Worm (Caenorhabditis elegans): Measurements from ENCODE around the gene ZK84.4.
"Not testable (repeated sequence)": the region's sequence is repeated elsewhere in the genome, so short reads cannot be mapped to it uniquely, and the experiment has no call there.

Gene ZK84.4

DNA sequence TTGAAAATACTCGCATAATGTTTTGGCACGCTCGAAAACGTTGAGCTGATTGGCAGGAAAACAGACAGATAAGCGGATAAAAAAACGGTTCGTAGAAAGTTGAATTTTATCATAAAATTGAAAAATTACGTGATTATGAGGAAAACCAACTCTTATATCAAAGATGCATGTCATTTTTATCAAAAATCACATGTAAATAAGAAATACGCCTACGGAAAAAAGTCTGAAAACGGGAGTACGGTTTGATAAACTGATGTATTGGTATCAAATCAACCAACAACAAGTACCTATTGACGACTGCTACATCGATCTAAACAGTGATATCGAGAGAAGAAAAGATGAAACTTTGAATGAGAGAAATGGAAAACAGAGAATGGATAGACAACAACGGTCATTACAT, 16.9 kb upstream of the ZK84.4 start:
- TF ChIP-seq nhr-77 (tag; optimal IDR thresholded peaks at IDR 0.05) (no peak), sma-9 (GFP tag; optimal IDR thresholded peaks at IDR 0.05) (no peak), sma-9 (tag; optimal IDR thresholded peaks at IDR 0.05) (no peak), crh-2 (tag; optimal IDR thresholded peaks at IDR 0.05) (peak; percentile 16), F13H6.1 (tag; optimal IDR thresholded peaks at IDR 0.05) (peak; percentile 3), nhr-129 (tag; optimal IDR thresholded peaks at IDR 0.05) (peak; percentile 7), nhr-25 (tag; optimal IDR thresholded peaks at IDR 0.05) (no peak), lin-13 (GFP tag; optimal IDR thresholded peaks at IDR 0.05) (no peak), peb-1 (tag; optimal IDR thresholded peaks at IDR 0.05) (no peak), fos-1 (tag; optimal IDR thresholded peaks at IDR 0.05) (peak; percentile 37), nhr-10 (tag; optimal IDR thresholded peaks at IDR 0.05) (no peak), skn-1 (tag; optimal IDR thresholded peaks at IDR 0.05) (no peak), ztf-11 (tag; optimal IDR thresholded peaks at IDR 0.05) (no peak), nhr-12 (tag; optimal IDR thresholded peaks at IDR 0.05) (no peak), nhr-23 (tag; optimal IDR thresholded peaks at IDR 0.05) (no peak)

DNA sequence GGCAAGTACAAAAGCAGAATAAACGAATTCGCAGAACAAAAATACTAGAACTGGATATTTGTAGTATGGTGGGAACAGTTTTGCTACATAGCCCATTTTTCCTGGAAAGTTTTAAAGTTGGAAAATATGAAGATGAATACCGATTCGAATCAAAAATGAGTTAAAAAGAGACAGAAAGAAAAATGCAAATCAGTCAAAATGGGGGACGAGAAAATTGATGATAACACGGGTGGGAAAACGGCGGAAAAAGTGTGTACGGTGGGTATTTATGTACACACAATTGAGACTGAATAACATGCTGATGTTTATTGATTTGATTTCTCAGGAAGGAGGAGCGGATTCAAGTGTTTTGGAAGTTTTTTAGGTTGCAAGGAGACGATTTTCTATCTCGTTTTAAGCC, 16.1 kb upstream of the ZK84.4 start, which contains the start of gene R12C12.9:
Gene R12C12.9 (minus strand): TSS at position 101 of the 400 bp plus-strand sequence.
- TF ChIP-seq ZK546.5 (tag; optimal IDR thresholded peaks at IDR 0.05), result no peak
- no peak for TF ChIP-seq nhr-12 (tag; optimal IDR thresholded peaks at IDR 0.05)
- no peak for TF ChIP-seq dmd-4 (tag; optimal IDR thresholded peaks at IDR 0.05)
- TF ChIP-seq ceh-82 (tag; optimal IDR thresholded peaks at IDR 0.05), result no peak
- TF ChIP-seq F13H6.1 (tag; optimal IDR thresholded peaks at IDR 0.05), result no peak
- no peak for TF ChIP-seq sma-9 (GFP tag; optimal IDR thresholded peaks at IDR 0.05)
- TF ChIP-seq sma-9 (tag; optimal IDR thresholded peaks at IDR 0.05), result no peak
- TF ChIP-seq nhr-25 (tag; optimal IDR thresholded peaks at IDR 0.05), result no peak
- no peak for TF ChIP-seq sma-3 (GFP tag; optimal IDR thresholded peaks at IDR 0.05)
- no peak for TF ChIP-seq elt-3 (tag; optimal IDR thresholded peaks at IDR 0.05)
- TF ChIP-seq egl-27 (tag; optimal IDR thresholded peaks at IDR 0.05), result no peak
- TF ChIP-seq snpc-4 (tag; optimal IDR thresholded peaks at IDR 0.05), result no peak
- TF ChIP-seq aly-2 (tag; optimal IDR thresholded peaks at IDR 0.05), result no peak
- TF ChIP-seq C34F6.9 (tag; optimal IDR thresholded peaks at IDR 0.05), result no peak
- no peak for TF ChIP-seq R02D3.7 (tag; optimal IDR thresholded peaks at IDR 0.05)
- no peak for TF ChIP-seq sem-4 (tag; optimal IDR thresholded peaks at IDR 0.05)
- no peak for TF ChIP-seq gmeb-1 (tag; optimal IDR thresholded peaks at IDR 0.05)

DNA sequence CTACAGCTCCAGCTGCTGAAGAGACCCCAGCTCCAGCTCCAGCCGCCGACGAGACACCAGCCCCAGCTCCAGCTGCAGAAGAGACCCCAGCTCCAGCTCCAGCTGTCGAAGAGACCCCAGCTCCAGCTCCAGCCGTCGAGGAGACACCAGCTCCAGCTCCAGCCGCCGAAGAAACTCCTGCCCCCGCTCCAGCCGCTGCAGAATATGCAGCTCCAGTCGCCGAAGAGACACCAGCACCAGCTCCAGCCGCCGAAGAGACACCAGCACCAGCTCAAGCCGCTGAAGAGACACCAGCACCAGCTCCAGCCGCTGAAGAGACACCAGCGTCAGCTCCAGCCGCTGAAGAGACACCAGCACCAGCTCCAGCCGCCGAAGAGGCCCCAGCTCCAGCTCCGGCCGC, 13.8 kb upstream of the ZK84.4 start:
- TF ChIP-seq nhr-12 (tag; optimal IDR thresholded peaks at IDR 0.05), result no peak
- no peak for TF ChIP-seq fos-1 (tag; optimal IDR thresholded peaks at IDR 0.05)
- TF ChIP-seq nhr-21 (tag; optimal IDR thresholded peaks at IDR 0.05), result no peak
- no peak for TF ChIP-seq peb-1 (tag; optimal IDR thresholded peaks at IDR 0.05)
- TF ChIP-seq nhr-6 (tag; optimal IDR thresholded peaks at IDR 0.05), result no peak
- no peak for TF ChIP-seq nhr-129 (tag; optimal IDR thresholded peaks at IDR 0.05)
- TF ChIP-seq crh-2 (tag; optimal IDR thresholded peaks at IDR 0.05), result no peak
- no peak for TF ChIP-seq nhr-11 (tag; optimal IDR thresholded peaks at IDR 0.05)
- TF ChIP-seq C34F6.9 (tag; optimal IDR thresholded peaks at IDR 0.05), result no peak
- TF ChIP-seq ztf-1 (GFP tag; conservative IDR thresholded peaks at IDR 0.05), result no peak

DNA sequence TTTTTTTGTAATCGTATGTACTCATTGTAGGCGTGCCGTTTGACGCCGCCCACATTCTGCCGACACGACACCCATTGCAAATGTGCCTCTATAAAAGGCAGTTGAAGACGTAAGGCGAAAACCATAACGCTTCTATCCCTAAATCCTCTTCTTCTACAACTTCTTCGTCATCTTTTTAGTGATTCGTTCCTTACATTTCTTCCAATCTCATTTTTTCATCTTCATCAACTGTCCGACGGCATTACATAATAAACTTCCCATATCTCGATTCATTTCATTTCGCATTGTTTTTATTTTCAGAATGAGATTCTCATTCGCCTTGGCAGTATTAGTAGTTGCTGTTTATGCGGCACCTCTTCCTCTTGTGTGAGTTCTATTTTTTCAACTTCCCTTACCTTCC, 11.6 kb upstream of the ZK84.4 start, which contains the start of gene ZK84.1:
Gene ZK84.1 (plus strand): TSS at position 301 of the 400 bp plus-strand sequence.
- TF ChIP-seq sem-4 (tag; optimal IDR thresholded peaks at IDR 0.05) (no peak), R02D3.7 (tag; optimal IDR thresholded peaks at IDR 0.05) (no peak)

DNA sequence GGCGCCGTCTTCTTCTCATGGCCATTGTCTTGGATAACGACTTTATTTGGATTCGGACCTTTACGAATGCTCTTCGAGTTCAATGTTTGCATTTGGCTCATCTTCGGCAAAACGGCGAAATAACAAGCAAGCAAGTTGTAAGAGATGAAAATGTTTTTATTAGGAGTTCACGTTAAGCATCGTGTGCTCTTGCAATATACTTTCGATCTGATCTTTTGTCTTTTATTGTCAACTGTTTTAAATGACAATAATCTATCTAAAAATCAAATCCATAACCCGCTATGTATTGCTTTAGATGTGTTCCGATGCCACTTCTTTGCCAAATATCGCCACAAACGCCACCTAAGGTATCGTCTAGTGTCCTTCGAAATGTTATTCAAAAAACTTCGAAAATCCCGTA, 7.6 kb upstream of the ZK84.4 start, which contains the start of gene ZK84.5:
Gene ZK84.5 (minus strand): TSS at position 101 of the 400 bp plus-strand sequence.
- TF ChIP-seq crh-2 (tag; optimal IDR thresholded peaks at IDR 0.05) (no peak), nhr-237 (tag; optimal IDR thresholded peaks at IDR 0.05) (no peak), dmd-4 (tag; optimal IDR thresholded peaks at IDR 0.05) (no peak), sma-3 (GFP tag; optimal IDR thresholded peaks at IDR 0.05) (no peak), ZK546.5 (tag; optimal IDR thresholded peaks at IDR 0.05) (no peak), skn-1 (tag; optimal IDR thresholded peaks at IDR 0.05) (no peak)

DNA sequence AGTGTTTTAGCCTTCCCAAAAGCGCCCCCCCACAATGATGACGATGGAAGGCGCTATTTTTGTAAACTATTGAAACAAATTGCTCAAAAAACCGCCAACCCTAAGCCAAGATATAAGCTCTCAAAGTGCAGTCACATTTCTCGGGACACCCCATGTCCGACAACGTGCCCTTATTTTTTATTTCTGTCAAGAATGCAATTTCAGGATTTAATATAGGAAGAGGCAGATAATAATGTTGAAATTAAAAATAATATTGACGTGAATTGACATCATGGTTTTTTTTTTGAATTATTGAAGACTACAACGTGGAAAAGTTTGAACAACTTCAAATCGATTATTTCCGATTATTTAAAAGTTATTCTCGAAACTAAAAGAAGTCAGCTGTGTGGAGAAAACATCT, 5.3 kb upstream of the ZK84.4 start, which contains the start of gene ZK84.2:
Gene ZK84.2 (plus strand): TSS at position 301 of the 400 bp plus-strand sequence.
- not testable (repeated sequence) for TF ChIP-seq unc-39, ztf-4, R02D3.7 (tag; optimal IDR thresholded peaks at IDR 0.05)
